Fruit fly (Drosophila melanogaster) whole organism, embryonic: Measurements from ENCODE around the gene Sec23.

Experiments
- ATbp ChIP-seq: fragments of 200-800 bp; sonication (Bioruptor generic); optimal IDR thresholded peaks from 2 replicates; lab custom pipeline; 2017; ENCODE audit warnings: missing biosample characterization, mild to moderate bottlenecking, missing genetic modification characterization, missing genetic modification reagents
- Adf1 ChIP-seq: fragments of 200-800 bp; sonication (Bioruptor generic); IDR thresholded peaks from 2 replicates; pipeline ENCODE4 v1.3.6; 2022; ENCODE audit warnings: missing biosample characterization, missing genetic modification characterization
- Antp ChIP-seq: fragments of 200-800 bp; sonication (Bioruptor generic); optimal IDR thresholded peaks from 3 replicates; lab custom pipeline; 2016; ENCODE audit warnings: missing biosample characterization, missing genetic modification characterization
- BEAF-32 ChIP-seq: fragments of 200-800 bp; sonication (Bioruptor generic); optimal IDR thresholded peaks from 3 replicates; lab custom pipeline; 2017; ENCODE audit warnings: missing biosample characterization, missing genetic modification characterization, mild to moderate bottlenecking, moderate library complexity, missing genetic modification reagents
- CG10209 ChIP-seq: fragments of 200-800 bp; sonication (Bioruptor generic); optimal IDR thresholded peaks from 3 replicates; lab custom pipeline; 2017; ENCODE audit warnings: missing biosample characterization, mild to moderate bottlenecking, missing genetic modification characterization, missing genetic modification reagents
- CG12155 ChIP-seq: fragments of 200-800 bp; sonication (Bioruptor generic); optimal IDR thresholded peaks from 3 replicates; lab custom pipeline; 2016; ENCODE audit warnings: missing biosample characterization, missing genetic modification characterization
- CG14050 ChIP-seq: fragments of 200-800 bp; sonication (Bioruptor generic); IDR thresholded peaks from 3 replicates; pipeline ENCODE4 v1.3.6; 2022; ENCODE audit warnings: missing biosample characterization, missing genetic modification characterization
- CG16815 ChIP-seq: fragments of 200-800 bp; sonication (Bioruptor generic); optimal IDR thresholded peaks from 3 replicates; lab custom pipeline; 2017; ENCODE audit warnings: missing biosample characterization, mild to moderate bottlenecking, missing genetic modification characterization
- CG16863 ChIP-seq: fragments of 200-800 bp; sonication (Bioruptor generic); optimal IDR thresholded peaks from 3 replicates; lab custom pipeline; 2016; ENCODE audit warnings: missing biosample characterization, missing genetic modification characterization
- CG17361 ChIP-seq: fragments of 200-800 bp; sonication (Bioruptor generic); IDR thresholded peaks from 3 replicates; pipeline ENCODE4 v1.3.6; 2022; ENCODE audit warnings: missing biosample characterization, missing genetic modification characterization
- CG17612 ChIP-seq: fragments of 200-800 bp; sonication (Bioruptor generic); IDR thresholded peaks from 2 replicates; pipeline ENCODE4 v1.3.6; 2022; ENCODE audit warnings: missing biosample characterization, missing genetic modification characterization
- CG2129 ChIP-seq: fragments of 200-800 bp; sonication (Bioruptor generic); IDR thresholded peaks from 2 replicates; pipeline ENCODE4 v1.3.6; 2022; ENCODE audit warnings: missing biosample characterization, missing genetic modification characterization; ENCODE audit not compliant: partially characterized antibody
- CG31388 ChIP-seq: fragments of 200-800 bp; sonication (Bioruptor generic); optimal IDR thresholded peaks from 2 replicates; lab custom pipeline; 2016; ENCODE audit warnings: missing biosample characterization, missing genetic modification characterization
- CG31441 ChIP-seq: fragments of 200-800 bp; sonication (Bioruptor generic); IDR thresholded peaks from 2 replicates; pipeline ENCODE4 v1.3.6; 2022; ENCODE audit warnings: missing biosample characterization, missing genetic modification characterization
- CG34376 ChIP-seq: fragments of 200-800 bp; sonication (Bioruptor generic); optimal IDR thresholded peaks from 2 replicates; lab custom pipeline; 2018; ENCODE audit warnings: missing biosample characterization, mild to moderate bottlenecking, missing genetic modification characterization
- CG4617 ChIP-seq: fragments of 200-800 bp; sonication (Bioruptor generic); optimal IDR thresholded peaks from 3 replicates; lab custom pipeline; 2016; ENCODE audit warnings: missing biosample characterization, missing genetic modification characterization, borderline replicate concordance
- CG6272 ChIP-seq: fragments of 200-800 bp; sonication (Bioruptor generic); IDR thresholded peaks from 2 replicates; pipeline ENCODE4 v1.3.6; 2022; ENCODE audit warnings: missing biosample characterization, missing genetic modification characterization
- CG6791 ChIP-seq: fragments of 200-800 bp; sonication (Bioruptor generic); IDR thresholded peaks from 3 replicates; pipeline ENCODE4 v1.3.6; 2022; ENCODE audit warnings: missing biosample characterization, missing genetic modification characterization; ENCODE audit not compliant: partially characterized antibody
- CG7928 ChIP-seq: fragments of 200-800 bp; sonication (Bioruptor generic); optimal IDR thresholded peaks from 2 replicates; lab custom pipeline; 2017; ENCODE audit warnings: missing biosample characterization, mild to moderate bottlenecking, missing genetic modification characterization
- CoRest ChIP-seq: fragments of 200-800 bp; sonication (Bioruptor generic); optimal IDR thresholded peaks from 3 replicates; lab custom pipeline; 2018; ENCODE audit warnings: missing biosample characterization, mild to moderate bottlenecking, missing genetic modification characterization, moderate library complexity
- Doc2 ChIP-seq: fragments of 200-800 bp; sonication (Bioruptor generic); IDR thresholded peaks from 2 replicates; pipeline ENCODE4 v1.3.6; 2022; ENCODE audit warnings: missing biosample characterization, missing genetic modification characterization
- HLH4C ChIP-seq: fragments of 200-800 bp; sonication (Bioruptor generic); IDR thresholded peaks from 3 replicates; pipeline ENCODE4 v1.3.6; 2022; ENCODE audit warnings: missing biosample characterization, missing genetic modification characterization; ENCODE audit not compliant: partially characterized antibody
- HmgD ChIP-seq: fragments of 200-800 bp; sonication (Bioruptor generic); optimal IDR thresholded peaks from 3 replicates; lab custom pipeline; 2016; ENCODE audit warnings: missing biosample characterization, missing genetic modification characterization
- Hsf ChIP-seq: fragments of 200-800 bp; sonication (Bioruptor generic); optimal IDR thresholded peaks from 3 replicates; lab custom pipeline; 2016; ENCODE audit warnings: missing biosample characterization, missing genetic modification characterization
- Max ChIP-seq: fragments of 200-800 bp; sonication (Bioruptor generic); optimal IDR thresholded peaks from 2 replicates; lab custom pipeline; 2016; ENCODE audit warnings: missing biosample characterization, mild to moderate bottlenecking, missing genetic modification characterization
- Med ChIP-seq: fragments of 200-800 bp; sonication (Bioruptor generic); peaks from one replicate; lab custom pipeline; 2016; ENCODE audit warnings: missing biosample characterization, missing genetic modification characterization, mild to moderate bottlenecking, inconsistent platforms, moderate library complexity
- Meics ChIP-seq: fragments of 200-800 bp; sonication (Bioruptor generic); optimal IDR thresholded peaks from 2 replicates; lab custom pipeline; 2017; ENCODE audit warnings: missing biosample characterization, mild to moderate bottlenecking, missing genetic modification characterization
- NK7.1 ChIP-seq: fragments of 200-800 bp; sonication (Bioruptor generic); optimal IDR thresholded peaks from 3 replicates; lab custom pipeline; 2016; ENCODE audit warnings: missing biosample characterization, missing genetic modification characterization
- Sin3A ChIP-seq: fragments of >200 bp; optimal IDR thresholded peaks from 2 replicates; lab custom pipeline; 2018
- Sry-δ ChIP-seq: fragments of 200-800 bp; sonication (Bioruptor generic); optimal IDR thresholded peaks from 2 replicates; lab custom pipeline; 2016; ENCODE audit warnings: missing biosample characterization, missing genetic modification characterization
- Tbp ChIP-seq: fragments of >200 bp; optimal IDR thresholded peaks from 2 replicates; lab custom pipeline; 2018; ENCODE audit warnings: missing biosample characterization, missing genetic modification characterization
- Usf ChIP-seq: fragments of 200-800 bp; sonication (Bioruptor generic); optimal IDR thresholded peaks from 2 replicates; lab custom pipeline; 2017; ENCODE audit warnings: missing genotype, missing biosample characterization, missing genetic modification characterization
- Xrp1 ChIP-seq: fragments of 200-800 bp; sonication (Bioruptor generic); IDR thresholded peaks from 2 replicates; pipeline ENCODE4 v1.3.6; 2022; ENCODE audit warnings: missing biosample characterization, missing genetic modification characterization
- ap ChIP-seq: fragments of 200-800 bp; sonication (Bioruptor generic); IDR thresholded peaks from 2 replicates; pipeline ENCODE4 v1.3.6; 2022; ENCODE audit warnings: missing biosample characterization, missing genetic modification characterization
- ase ChIP-seq: fragments of 200-800 bp; sonication (Bioruptor generic); IDR thresholded peaks from 3 replicates; pipeline ENCODE4 v1.3.6; 2022; ENCODE audit warnings: missing biosample characterization, missing genetic modification characterization
- br ChIP-seq: fragments of >200 bp; optimal IDR thresholded peaks from 2 replicates; lab custom pipeline; 2017
- dmrt11E ChIP-seq: fragments of 200-800 bp; sonication (Bioruptor generic); optimal IDR thresholded peaks from 3 replicates; lab custom pipeline; 2018; ENCODE audit warnings: missing biosample characterization, mild to moderate bottlenecking, missing genetic modification characterization, moderate library complexity
- dmrt99B ChIP-seq: fragments of 200-800 bp; sonication (Bioruptor generic); optimal IDR thresholded peaks from 2 replicates; lab custom pipeline; 2018; ENCODE audit warnings: missing biosample characterization, mild to moderate bottlenecking, missing genetic modification characterization, moderate library complexity
- emc ChIP-seq: fragments of 200-800 bp; sonication (Bioruptor generic); optimal IDR thresholded peaks from 2 replicates; lab custom pipeline; 2016; ENCODE audit warnings: missing biosample characterization, missing genetic modification characterization
- fd64A ChIP-seq: fragments of 200-800 bp; sonication (Bioruptor generic); optimal IDR thresholded peaks from 3 replicates; lab custom pipeline; 2018; ENCODE audit warnings: missing biosample characterization, mild to moderate bottlenecking, missing genetic modification characterization
- gce ChIP-seq: fragments of 200-800 bp; sonication (Bioruptor generic); IDR thresholded peaks from 3 replicates; pipeline ENCODE4 v1.3.6; 2022; ENCODE audit warnings: missing biosample characterization, missing genetic modification characterization
- gem ChIP-seq: fragments of 200-800 bp; sonication (Bioruptor generic); optimal IDR thresholded peaks from 2 replicates; lab custom pipeline; 2019; ENCODE audit warnings: missing biosample characterization, mild to moderate bottlenecking, missing genetic modification characterization, moderate library complexity
- grau ChIP-seq: fragments of 200-800 bp; optimal IDR thresholded peaks from 3 replicates; lab custom pipeline; 2019; ENCODE audit warnings: missing biosample characterization, mild to moderate bottlenecking, missing genetic modification characterization, moderate library complexity
- gsb-n ChIP-seq: fragments of 200-800 bp; sonication (Bioruptor generic); optimal IDR thresholded peaks from 3 replicates; lab custom pipeline; 2018; ENCODE audit warnings: missing biosample characterization, mild to moderate bottlenecking, missing genetic modification characterization
- h ChIP-seq: fragments of >200 bp; optimal IDR thresholded peaks from 2 replicates; lab custom pipeline; 2017
- hth ChIP-seq: fragments of >200 bp; optimal IDR thresholded peaks from 2 replicates; lab custom pipeline; 2017; ENCODE audit warnings: inconsistent platforms
- jigr1 ChIP-seq: fragments of 200-800 bp; sonication (Bioruptor generic); IDR thresholded peaks from 3 replicates; pipeline ENCODE4 v1.3.6; 2022; ENCODE audit warnings: missing biosample characterization, missing genetic modification characterization
- mam ChIP-seq: fragments of 200-800 bp; sonication (Bioruptor generic); optimal IDR thresholded peaks from 3 replicates; lab custom pipeline; 2016; ENCODE audit warnings: missing biosample characterization, missing genetic modification characterization
- odd ChIP-seq: fragments of 200-800 bp; sonication (Bioruptor generic); optimal IDR thresholded peaks from 2 replicates; lab custom pipeline; 2017; ENCODE audit warnings: missing biosample characterization, mild to moderate bottlenecking, missing genetic modification characterization
- ttk ChIP-seq: fragments of 200-800 bp; sonication (Bioruptor generic); IDR thresholded peaks from 2 replicates; pipeline ENCODE4 v2.1.2; 2022; ENCODE audit warnings: missing biosample characterization, missing genetic modification characterization
- twi ChIP-seq: fragments of 200-800 bp; optimal IDR thresholded peaks from 2 replicates; lab custom pipeline; 2019; ENCODE audit warnings: missing biosample characterization, mild to moderate bottlenecking, missing genetic modification characterization, moderate library complexity
- vnd ChIP-seq: fragments of 200-800 bp; sonication (Bioruptor generic); IDR thresholded peaks from 3 replicates; pipeline ENCODE4 v1.3.6; 2022; ENCODE audit warnings: missing biosample characterization, missing genetic modification characterization; ENCODE audit not compliant: partially characterized antibody

The Sec23 gene

DNA sequence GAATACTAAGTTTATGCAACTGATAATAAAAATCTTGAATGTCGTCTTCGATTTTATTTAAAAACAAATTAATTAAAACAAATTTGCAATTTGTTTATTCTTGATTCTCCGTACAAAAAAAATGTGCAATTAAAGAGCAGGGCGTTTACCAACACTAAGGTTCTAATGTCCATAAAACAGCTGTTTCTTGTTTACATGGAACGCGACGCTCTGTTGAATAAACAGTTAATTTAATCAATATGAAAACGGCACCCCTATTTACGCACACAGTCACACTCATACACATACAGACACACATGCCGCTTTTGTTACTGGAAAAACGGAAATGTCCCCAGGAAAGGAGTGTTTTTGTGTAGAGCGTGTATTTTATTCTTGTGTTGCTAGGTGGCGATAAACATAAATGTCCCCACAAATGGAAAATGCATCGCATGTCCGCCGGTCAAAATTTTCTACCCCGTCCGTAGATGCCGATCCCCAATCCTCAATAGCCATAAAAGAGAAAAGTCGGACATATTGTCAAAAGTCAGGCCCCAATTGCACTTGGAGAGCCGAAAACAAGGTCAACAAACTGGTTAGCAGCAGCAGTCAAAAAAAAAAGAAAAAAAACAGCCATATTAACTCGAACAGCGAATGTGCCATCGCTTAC lies 25.8 kb upstream of the Sec23 start (continued):
- peak; percentile 40 for TF ChIP-seq CG31388 (GFP tag; lab: Kevin White, UChicago)
- no peak for TF ChIP-seq ttk (GFP tag; lab: Robert Waterston, UW)
- TF ChIP-seq Xrp1 (GFP tag; lab: Robert Waterston, UW), result no peak
- TF ChIP-seq CG31441 (GFP tag; lab: Robert Waterston, UW), result no peak
- peak; percentile 61 for TF ChIP-seq mam
- TF ChIP-seq vnd (GFP tag; lab: Robert Waterston, UW), result no peak
- TF ChIP-seq CG16815 (GFP tag; lab: Kevin White, UChicago), result no peak
- TF ChIP-seq Hsf (GFP tag; lab: Kevin White, UChicago), result peak; percentile 73
- TF ChIP-seq CG12155 (GFP tag; lab: Kevin White, UChicago), result peak; percentile 36
- peak; percentile 96 for TF ChIP-seq Med (GFP tag; lab: Kevin White, UChicago)
- peak; percentile 56 for TF ChIP-seq Antp (GFP tag; lab: Kevin White, UChicago)
- TF ChIP-seq Usf (GFP tag; lab: Kevin White, UChicago), result no peak
- TF ChIP-seq br (lab: Kevin White, UChicago), result no peak
- TF ChIP-seq fd64A (GFP tag; lab: Kevin White, UChicago), result peak; percentile 86
- no peak for TF ChIP-seq CG2129 (GFP tag; lab: Robert Waterston, UW)
- TF ChIP-seq CG6272, result no peak
- no peak for TF ChIP-seq CG14050 (GFP tag; lab: Robert Waterston, UW)
- TF ChIP-seq Max (GFP tag; lab: Kevin White, UChicago), result peak; percentile 70
- peak; percentile 93 for TF ChIP-seq ATbp (GFP tag; lab: Kevin White, UChicago)
- no peak for TF ChIP-seq CG7928 (GFP tag; lab: Kevin White, UChicago)
- TF ChIP-seq HLH4C, result no peak
- TF ChIP-seq Doc2 (GFP tag; lab: Robert Waterston, UW), result no peak
- peak; percentile 86 for TF ChIP-seq CG34376 (GFP tag; lab: Kevin White, UChicago)
- TF ChIP-seq h (lab: Kevin White, UChicago), result no peak
- TF ChIP-seq gem (tag; lab: Kevin White, UChicago), result peak; percentile 78
- peak; percentile 71 for TF ChIP-seq CG16863 (GFP tag; lab: Kevin White, UChicago)
- no peak for TF ChIP-seq ap (GFP tag; lab: Robert Waterston, UW)
- TF ChIP-seq BEAF-32, result no peak
- TF ChIP-seq HmgD (GFP tag; lab: Kevin White, UChicago), result peak; percentile 47
- TF ChIP-seq NK7.1 (GFP tag; lab: Kevin White, UChicago), result peak; percentile 75
- TF ChIP-seq CG4617 (GFP tag; lab: Kevin White, UChicago), result peak; percentile 45
- peak; percentile 72 for TF ChIP-seq twi (tag; lab: Kevin White, UChicago)
- TF ChIP-seq Sry-δ, result peak; percentile 21
- no peak for TF ChIP-seq jigr1 (GFP tag; lab: Robert Waterston, UW)
- TF ChIP-seq grau, result peak; percentile 49
- TF ChIP-seq CG10209 (GFP tag; lab: Kevin White, UChicago), result peak; percentile 86
- no peak for TF ChIP-seq hth (lab: Kevin White, UChicago)
- peak; percentile 73 for TF ChIP-seq dmrt99B (tag; lab: Kevin White, UChicago)
- TF ChIP-seq odd (GFP tag; lab: Kevin White, UChicago), result peak; percentile 83
- peak; percentile 64 for TF ChIP-seq dmrt11E (tag; lab: Kevin White, UChicago)
- TF ChIP-seq emc (GFP tag; lab: Kevin White, UChicago), result peak; percentile 37
- no peak for TF ChIP-seq CG17612 (GFP tag; lab: Robert Waterston, UW)
- TF ChIP-seq ase (GFP tag; lab: Robert Waterston, UW), result no peak
- peak; percentile 78 for TF ChIP-seq Meics (GFP tag; lab: Kevin White, UChicago)
- no peak for TF ChIP-seq Tbp (GFP tag; lab: Kevin White, UChicago)
- TF ChIP-seq Sin3A, result no peak
- no peak for TF ChIP-seq gce (GFP tag; lab: Robert Waterston, UW)
- TF ChIP-seq CG17361 (GFP tag; lab: Robert Waterston, UW), result no peak
- TF ChIP-seq gsb-n (tag; lab: Kevin White, UChicago), result peak; percentile 83
- TF ChIP-seq CoRest (tag; lab: Kevin White, UChicago), result peak; percentile 58
- TF ChIP-seq CG6791, result no peak
- TF ChIP-seq Adf1 (GFP tag; lab: Robert Waterston, UW), result no peak
